Fruit fly (Drosophila melanogaster) whole organism, larva: ENCODE results near the gene CG43347.

Source experiments
- noc ChIP-seq: fragments of 200-800 bp; sonication (Bioruptor generic); optimal IDR thresholded peaks from 3 replicates; lab custom pipeline; 2019; ENCODE audit warnings: missing biosample characterization, mild to moderate bottlenecking, missing genetic modification characterization, moderate library complexity

CG43347 gene

dm6 chrX:10570142-10570756, 49.7 kb downstream of the CG43347 start:
- no peak for TF ChIP-seq noc (tag; lab: Kevin White, UChicago)

dm6 chrX:10566491-10566890, 53.5 kb downstream of the CG43347 start, which contains the start of gene CG15296:
Gene CG15296 (minus strand): TSS chrX:10566591.
- TF ChIP-seq noc (tag; lab: Kevin White, UChicago): no peak

dm6 chrX:10564145-10564544, 55.8 kb downstream of the CG43347 start:
- no peak for TF ChIP-seq noc (tag; lab: Kevin White, UChicago)

dm6 chrX:10561433-10561832, 58.6 kb downstream of the CG43347 start:
- peak; percentile 63 for TF ChIP-seq noc (tag; lab: Kevin White, UChicago)

dm6 chrX:10558060-10558459, 61.9 kb downstream of the CG43347 start:
- no peak for TF ChIP-seq noc (tag; lab: Kevin White, UChicago)

dm6 chrX:10557432-10557831, 62.6 kb downstream of the CG43347 start:
- TF ChIP-seq noc (tag; lab: Kevin White, UChicago): no peak
